Worm (Caenorhabditis elegans) whole organism, dauer: ENCODE measurements around the gene dnc-3.

ENCODE experiments used
- unc-62 ChIP-seq: sonication (generic microtip); optimal IDR thresholded peaks from 2 replicates; lab custom pipeline; 2017; ENCODE audit warnings: missing biosample characterization, missing genetic modification reagents, missing genetic modification characterization

dnc-3 gene

DNA sequence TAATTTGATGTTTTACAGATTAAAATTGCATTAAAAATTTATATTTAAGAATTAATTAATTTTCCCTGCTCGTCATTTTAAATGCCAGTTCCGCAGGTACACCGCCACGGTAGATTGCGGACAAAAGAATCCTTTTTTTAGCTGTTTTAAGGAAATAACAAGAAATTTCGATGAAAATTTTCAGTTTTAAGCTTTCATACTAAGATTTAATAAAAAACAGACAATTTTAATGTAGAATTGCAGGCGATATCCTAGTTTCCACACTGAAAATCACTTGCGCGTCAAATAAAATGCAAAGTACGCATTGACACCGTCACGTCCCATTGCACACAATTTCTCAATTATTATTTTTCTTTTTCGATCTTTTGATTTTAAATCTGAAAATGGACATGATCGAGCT is at the start of gene dnc-3:
TSS of gene dnc-3 (plus strand) at position 272 of the 400 bp plus-strand sequence.
- TF ChIP-seq unc-62 (GFP tag; lab: Kevin White, UChicago) = no peak

DNA sequence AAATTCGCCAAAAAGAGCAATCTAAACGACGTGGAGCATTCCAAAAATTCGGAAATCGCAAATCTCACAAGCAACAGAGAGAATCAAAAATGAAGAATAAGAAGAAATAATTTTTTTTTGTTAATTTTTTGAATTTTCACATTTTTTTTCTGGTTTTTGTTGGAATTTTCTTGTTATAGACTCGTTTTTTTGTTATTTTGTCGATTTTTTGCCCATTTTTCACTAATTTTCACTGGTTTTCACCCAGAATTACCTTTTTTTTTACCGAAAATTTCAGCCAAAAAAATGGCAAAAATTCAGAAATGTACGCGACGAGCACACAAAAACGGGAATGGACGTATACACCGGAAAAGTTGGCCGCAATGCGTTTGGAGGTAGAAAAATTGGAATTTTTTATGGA is 48.8 kb upstream of the dnc-3 start, which contains the start of gene cyh-1:
TSS of gene cyh-1 (plus strand) at position 301 of the 400 bp plus-strand sequence.
- TF ChIP-seq unc-62 (GFP tag; lab: Kevin White, UChicago) = no peak

DNA sequence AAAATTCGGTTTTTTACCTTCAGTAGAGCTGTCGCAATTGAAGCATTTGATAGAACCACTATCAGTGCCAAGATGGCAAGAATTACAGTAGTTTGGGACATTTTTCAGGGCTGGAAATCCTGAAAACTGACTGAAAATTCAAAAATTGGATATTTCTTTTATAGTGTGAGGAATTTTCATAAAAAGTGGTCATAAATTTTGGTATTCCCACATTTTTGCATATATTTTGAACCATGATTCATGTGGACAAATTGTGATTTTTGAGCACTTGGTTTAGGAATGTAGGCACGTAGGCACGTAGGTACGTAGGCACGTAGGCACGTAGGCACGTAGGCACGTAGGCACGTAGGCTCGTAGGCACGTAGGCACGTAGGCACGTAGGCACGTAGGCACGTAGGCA is 41.3 kb upstream of the dnc-3 start, which contains the start of gene Y49F6B.19:
TSS of gene Y49F6B.19 (minus strand) at position 101 of the 400 bp plus-strand sequence.
- TF ChIP-seq unc-62 (GFP tag; lab: Kevin White, UChicago) = no peak

DNA sequence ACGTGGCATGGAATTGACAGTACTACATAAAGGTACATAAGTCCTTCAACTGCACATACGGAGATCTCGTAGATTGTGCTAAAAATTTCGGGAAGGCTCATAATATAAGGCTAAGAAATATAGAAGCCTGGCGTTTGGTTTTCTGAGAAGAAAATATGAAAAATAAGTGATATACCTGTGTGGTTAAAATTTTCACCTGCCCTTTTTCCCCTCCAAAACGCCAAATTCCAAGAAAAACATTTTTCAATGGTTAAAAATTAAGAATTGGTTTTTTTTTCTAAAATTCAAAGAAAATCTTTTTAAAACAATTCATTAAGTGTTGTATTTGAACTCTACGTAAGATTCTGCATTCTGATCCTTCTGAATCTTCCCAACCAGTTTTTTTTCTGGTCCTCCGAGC is 38.9 kb upstream of the dnc-3 start, which contains the start of gene srz-5:
TSS of gene srz-5 (minus strand) at position 101 of the 400 bp plus-strand sequence.
- no peak for TF ChIP-seq unc-62 (GFP tag; lab: Kevin White, UChicago)

DNA sequence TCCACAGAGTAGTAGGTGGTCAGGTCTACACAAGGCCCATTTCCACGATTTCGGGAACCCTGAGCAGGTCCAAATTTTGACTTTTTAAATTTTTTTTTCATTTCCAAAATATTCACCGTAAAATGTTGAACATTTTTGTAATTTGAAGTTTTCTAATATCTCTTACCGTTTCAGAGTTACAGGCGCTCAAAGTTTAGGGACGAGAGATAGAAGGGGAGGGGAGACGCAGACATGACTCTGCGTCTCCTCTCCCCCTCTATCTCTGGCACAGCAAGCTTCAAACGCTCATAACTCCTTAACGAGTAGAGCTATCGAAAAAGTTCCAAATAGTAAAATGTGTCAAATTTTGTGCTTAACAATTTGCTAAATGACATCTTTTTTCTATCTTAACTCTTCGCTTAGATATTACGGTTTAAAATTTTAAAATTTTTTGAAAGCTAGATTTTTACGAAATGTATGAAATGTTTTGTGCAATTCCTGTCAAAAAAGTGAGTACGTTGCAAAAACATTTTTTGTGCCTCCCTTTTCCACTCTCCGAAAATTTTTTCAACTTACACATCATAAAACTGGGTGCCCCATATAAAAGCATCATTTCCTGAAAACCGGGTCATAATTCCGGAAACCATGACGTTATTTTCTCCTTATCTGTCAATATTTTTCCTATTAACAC is 38.0 kb upstream of the dnc-3 start, which contains the start of the genes Y49F6B.14 and clec-125:
TSS of gene Y49F6B.14 (minus strand) at position 101 of the 670 bp plus-strand sequence.
TSS of gene clec-125 (plus strand) at position 620 of the 670 bp plus-strand sequence.
- no peak for TF ChIP-seq unc-62 (GFP tag; lab: Kevin White, UChicago)

DNA sequence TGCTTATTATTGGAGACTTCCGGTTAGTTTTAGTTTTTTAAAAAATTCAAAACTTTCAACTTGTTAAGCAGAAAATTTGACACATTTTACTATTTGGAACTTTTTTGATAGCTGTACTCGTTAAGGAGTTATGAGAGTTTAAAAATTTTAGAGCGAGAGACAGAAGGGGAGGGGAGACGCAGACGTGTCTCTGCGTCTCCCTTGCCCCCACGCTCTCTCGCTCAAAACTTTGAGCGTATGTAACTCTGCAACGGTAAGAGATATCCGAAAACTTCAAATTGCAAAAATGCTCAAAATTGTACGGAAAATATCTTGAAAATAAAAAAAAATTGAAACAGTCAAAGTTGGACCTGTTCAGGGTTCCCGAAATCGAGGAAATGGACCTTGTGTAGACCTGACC is 37.3 kb upstream of the dnc-3 start:
- no peak for TF ChIP-seq unc-62 (GFP tag; lab: Kevin White, UChicago)

DNA sequence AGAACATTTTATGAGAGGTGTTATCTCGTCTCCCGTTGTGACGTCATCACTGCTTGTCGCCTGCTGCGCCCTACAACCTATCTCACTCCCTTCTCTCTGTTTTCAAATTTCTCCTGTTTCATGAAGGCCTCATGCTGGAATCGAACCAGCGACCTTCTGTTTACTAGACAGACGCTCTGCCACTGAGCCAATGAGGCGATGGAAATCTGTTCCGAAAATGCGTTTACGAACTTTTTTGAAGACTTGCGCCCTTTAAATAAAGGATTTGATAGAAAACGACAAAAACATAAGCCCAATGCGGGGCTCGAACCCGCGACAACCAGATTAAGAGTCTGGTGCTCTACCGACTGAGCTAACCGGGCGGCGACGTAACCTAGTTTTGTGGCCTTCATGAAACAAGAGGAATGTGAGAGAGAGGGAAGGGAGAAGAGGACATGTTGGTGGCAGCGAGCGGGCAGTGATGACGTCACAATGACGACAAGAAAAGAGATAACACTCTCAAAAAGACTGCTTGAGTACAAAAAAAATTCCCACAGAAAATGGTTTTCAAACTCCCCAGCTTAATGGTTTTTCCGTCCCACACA is 34.5 kb upstream of the dnc-3 start, which contains the start of gene clec-126:
TSS of gene clec-126 (plus strand) at position 534 of the 584 bp plus-strand sequence.
- no peak for TF ChIP-seq unc-62 (GFP tag; lab: Kevin White, UChicago)

DNA sequence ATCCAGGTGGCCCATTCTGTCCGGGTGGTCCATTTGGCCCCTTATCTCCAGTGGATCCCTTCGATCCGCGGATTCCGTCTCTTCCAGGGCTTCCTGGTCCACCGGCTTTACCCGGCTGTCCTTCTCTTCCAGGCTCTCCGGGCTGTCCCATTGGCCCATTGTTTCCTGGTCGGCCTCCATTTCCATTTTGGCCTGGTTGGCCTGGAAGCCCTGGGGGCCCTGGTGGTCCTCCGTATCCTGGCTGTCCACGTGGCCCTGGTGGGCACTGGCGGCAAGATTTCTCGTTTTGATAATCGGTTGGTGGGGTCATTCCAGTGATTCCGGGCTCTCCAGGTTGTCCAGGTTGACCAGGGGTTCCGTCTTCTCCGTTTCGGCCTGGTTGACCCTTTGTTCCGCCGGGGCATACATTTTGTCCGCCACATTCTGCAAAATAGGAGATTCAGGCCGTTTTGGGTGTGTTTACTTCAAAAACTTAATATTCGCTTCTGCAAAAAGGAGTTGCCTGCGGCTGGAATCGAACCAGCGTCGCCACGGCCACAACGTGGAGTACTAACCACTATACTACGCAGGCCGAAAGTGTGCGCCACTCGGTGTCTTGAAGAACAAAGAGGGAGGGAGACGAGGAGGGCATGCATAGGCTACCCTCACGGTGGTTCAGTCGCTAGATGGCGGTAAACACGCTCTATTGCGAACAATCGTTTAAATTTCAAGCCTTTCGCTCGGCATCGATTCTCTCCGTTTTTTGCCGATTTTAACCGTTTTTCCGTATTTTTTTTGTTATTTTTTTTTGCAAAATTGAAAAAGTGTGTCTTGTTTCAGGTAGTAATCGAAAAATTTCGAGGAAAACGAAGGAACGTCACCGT is 32.3 kb upstream of the dnc-3 start, which contains the start of gene W09G10.9:
TSS of gene W09G10.9 (plus strand) at position 813 of the 863 bp plus-strand sequence.
- TF ChIP-seq unc-62 (GFP tag; lab: Kevin White, UChicago) = no peak

DNA sequence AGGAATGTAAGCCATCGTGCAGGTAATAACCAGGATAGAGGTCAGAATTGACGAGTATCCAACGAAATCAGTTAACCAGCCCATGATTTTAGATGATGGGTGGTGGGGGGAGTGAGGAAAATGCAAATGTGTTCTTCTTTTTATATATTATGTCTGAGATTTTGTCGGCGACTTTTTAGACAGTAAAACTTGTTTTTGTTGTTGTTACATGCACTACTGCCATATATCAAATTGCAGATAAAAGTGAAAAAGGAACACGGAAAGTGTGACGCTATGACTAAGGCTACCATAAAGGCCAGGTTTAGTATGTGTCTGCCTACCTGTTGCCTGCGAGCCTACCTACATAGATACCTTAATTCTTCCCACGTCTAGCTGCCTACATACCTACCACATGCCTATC is 29.4 kb upstream of the dnc-3 start, which contains the start of gene col-72:
TSS of gene col-72 (minus strand) at position 101 of the 400 bp plus-strand sequence.
- no peak for TF ChIP-seq unc-62 (GFP tag; lab: Kevin White, UChicago)

DNA sequence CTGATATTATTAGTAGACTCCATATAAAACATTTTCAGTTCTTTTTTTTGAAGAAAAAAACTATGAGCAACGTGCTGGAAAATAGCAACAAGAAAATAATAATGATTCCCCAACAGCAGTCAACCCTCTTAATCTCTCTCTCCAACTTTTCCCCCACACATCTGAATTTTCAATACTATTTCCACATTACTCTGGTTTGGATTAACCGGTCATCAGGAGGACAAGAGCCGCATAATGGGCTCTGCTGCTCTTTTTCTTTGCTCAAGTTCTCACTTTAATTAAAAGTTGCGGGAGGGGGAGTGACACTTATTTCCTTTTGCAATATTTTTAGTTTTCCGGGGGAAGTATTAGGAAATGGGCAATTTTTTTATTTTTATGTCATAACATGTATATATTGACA is 26.1 kb upstream of the dnc-3 start:
- no peak for TF ChIP-seq unc-62 (GFP tag; lab: Kevin White, UChicago)

DNA sequence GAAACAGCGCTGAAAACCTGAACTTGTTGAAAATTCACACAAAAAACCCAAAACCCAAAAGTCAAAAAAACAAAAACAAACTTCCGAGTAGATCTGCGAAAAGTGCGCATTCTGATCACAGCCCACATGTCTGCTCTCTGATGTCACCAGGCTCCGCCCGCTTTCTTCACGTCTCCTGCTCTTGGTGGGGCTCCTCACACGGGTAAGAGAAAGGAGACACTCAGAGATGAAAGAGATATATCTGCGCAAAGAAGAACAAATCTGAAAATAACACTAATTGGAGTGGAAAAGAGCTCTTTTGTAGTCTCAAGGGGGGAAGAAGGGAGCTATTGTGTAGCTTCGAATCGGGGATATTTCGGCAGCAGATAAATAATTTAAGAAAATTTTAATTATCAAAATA is 25.3 kb upstream of the dnc-3 start, which contains the start of gene ncs-6:
TSS of gene ncs-6 (minus strand) at position 261 of the 400 bp plus-strand sequence.
- TF ChIP-seq unc-62 (GFP tag; lab: Kevin White, UChicago) = no peak

DNA sequence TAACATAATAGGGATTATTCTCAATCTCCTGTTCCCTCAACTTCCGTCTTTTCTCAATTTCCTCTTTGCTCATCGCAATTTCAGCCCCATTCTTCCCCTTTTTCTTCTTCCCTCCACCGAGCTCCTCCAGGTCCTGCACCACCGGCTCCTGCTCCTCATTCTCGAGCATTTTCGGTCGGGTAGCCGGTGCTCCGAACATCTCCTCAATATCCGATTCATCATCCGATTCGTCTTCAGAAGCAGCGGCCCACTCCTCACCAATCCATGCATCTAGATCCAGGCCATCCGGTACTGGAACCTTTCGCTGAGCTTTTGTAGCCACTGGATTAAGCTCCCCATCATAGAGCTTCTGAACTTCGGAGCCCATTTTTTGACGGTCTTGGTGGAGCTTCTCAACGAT is 13.4 kb upstream of the dnc-3 start:
- TF ChIP-seq unc-62 (GFP tag; lab: Kevin White, UChicago) = no peak

DNA sequence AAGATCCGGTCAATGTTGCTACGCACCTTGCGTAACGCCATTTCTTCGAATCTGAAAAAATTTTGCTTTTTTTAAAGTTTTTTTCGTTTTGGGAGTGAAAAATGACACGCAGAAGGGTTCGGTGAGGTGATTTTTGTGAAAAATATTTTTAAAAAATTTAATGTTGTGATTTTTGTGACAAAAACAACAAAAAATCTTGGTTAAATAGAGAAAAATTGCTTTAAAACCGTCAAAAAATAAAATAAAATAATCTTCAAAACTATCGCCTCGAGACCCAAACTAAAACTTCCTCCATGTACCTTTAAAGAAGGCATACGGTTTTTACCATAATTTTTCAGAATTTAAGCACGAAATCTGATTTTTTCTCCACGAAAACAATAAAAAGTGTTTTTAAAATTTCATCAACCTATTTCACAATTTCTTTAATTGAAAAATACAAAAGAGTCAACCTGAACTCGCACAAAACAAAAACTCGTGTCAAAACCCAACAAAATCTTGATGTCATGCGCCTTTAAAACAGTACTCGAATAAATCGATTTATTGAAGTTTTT is 7.1 kb upstream of the dnc-3 start, which contains the start of gene apd-3:
TSS of gene apd-3 (minus strand) at position 51 of the 551 bp plus-strand sequence.
- no peak for TF ChIP-seq unc-62 (GFP tag; lab: Kevin White, UChicago)

DNA sequence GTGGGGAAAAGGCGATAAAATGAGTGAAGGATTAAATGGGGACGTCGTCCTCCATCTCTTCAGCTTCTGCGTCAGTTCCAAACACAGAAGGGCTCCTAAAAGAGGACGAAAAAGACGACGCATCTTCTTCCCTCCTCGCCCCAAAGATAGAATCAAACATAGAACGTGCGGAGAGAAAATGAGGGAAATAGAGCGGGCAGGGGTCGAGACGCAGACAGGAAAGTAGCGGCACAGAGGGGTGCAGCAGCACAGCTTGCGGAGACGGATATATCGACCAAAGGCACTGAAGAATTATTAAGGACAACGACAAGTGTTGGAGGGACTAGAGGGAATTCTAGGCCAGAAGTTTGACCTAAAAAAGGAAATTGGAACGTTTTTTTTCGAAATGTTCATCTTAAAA is 6.2 kb upstream of the dnc-3 start:
- TF ChIP-seq unc-62 (GFP tag; lab: Kevin White, UChicago) = no peak

DNA sequence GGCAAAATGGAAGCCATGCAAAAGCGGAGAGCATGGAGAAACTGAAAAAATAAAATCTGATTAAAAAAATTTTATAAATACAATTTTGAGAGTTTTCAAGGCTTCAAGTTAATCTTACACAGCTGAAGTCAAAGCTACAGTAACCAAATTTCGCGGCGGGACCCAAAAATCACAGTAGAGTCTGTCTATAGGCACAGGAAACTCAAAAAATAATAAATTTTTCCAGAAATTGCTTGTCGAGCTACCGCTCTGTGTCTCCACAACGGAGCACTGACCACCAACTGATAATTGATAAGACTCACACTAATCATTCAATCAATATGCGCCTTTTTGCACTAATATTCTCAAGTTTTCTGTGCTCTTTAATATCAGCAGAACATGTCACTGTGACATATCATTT is 3.2 kb upstream of the dnc-3 start, which contains the start of gene W10G11.19:
TSS of gene W10G11.19 (plus strand) at position 301 of the 400 bp plus-strand sequence.
- no peak for TF ChIP-seq unc-62 (GFP tag; lab: Kevin White, UChicago)
